Fruit fly (Drosophila melanogaster) whole organism, embryonic: Measurements from ENCODE around the gene beag.

Experiments
- ATbp ChIP-seq: fragments of 200-800 bp; sonication (Bioruptor generic); optimal IDR thresholded peaks from 2 replicates; lab custom pipeline; 2017; ENCODE audit warnings: missing biosample characterization, mild to moderate bottlenecking, missing genetic modification characterization, missing genetic modification reagents
- Abd-B ChIP-seq: fragments of 200-800 bp; sonication (Bioruptor generic); optimal IDR thresholded peaks from 2 replicates; lab custom pipeline; 2018; ENCODE audit warnings: missing biosample characterization, mild to moderate bottlenecking, missing genetic modification characterization, moderate library complexity
- CG12071 ChIP-seq: fragments of 200-800 bp; sonication (Bioruptor generic); optimal IDR thresholded peaks from 3 replicates; lab custom pipeline; 2018; ENCODE audit warnings: missing biosample characterization, mild to moderate bottlenecking, missing genetic modification characterization
- CG12104 ChIP-seq: fragments of 200-800 bp; sonication (Bioruptor generic); optimal IDR thresholded peaks from 3 replicates; lab custom pipeline; 2016; ENCODE audit warnings: missing biosample characterization, missing genetic modification characterization
- CG1233 ChIP-seq: fragments of 200-800 bp; sonication (Bioruptor generic); optimal IDR thresholded peaks from 4 replicates; lab custom pipeline; 2018; ENCODE audit warnings: missing biosample characterization, mild to moderate bottlenecking, missing genetic modification characterization
- CG12659 ChIP-seq: fragments of 200-800 bp; sonication (Bioruptor generic); optimal IDR thresholded peaks from 3 replicates; lab custom pipeline; 2017; ENCODE audit warnings: mild to moderate bottlenecking, missing biosample characterization, missing genetic modification reagents, missing genetic modification characterization
- CG12942 ChIP-seq: fragments of 200-800 bp; sonication (Bioruptor generic); optimal IDR thresholded peaks from 3 replicates; lab custom pipeline; 2016; ENCODE audit warnings: missing biosample characterization, missing genetic modification characterization
- CG13624 ChIP-seq: fragments of 200-800 bp; sonication (Bioruptor generic); optimal IDR thresholded peaks from 2 replicates; lab custom pipeline; 2016; ENCODE audit warnings: missing biosample characterization, missing genetic modification characterization
- CG14710 ChIP-seq: fragments of 200-800 bp; sonication (Bioruptor generic); optimal IDR thresholded peaks from 3 replicates; lab custom pipeline; 2019; ENCODE audit warnings: missing biosample characterization, mild to moderate bottlenecking, missing genetic modification characterization, moderate library complexity
- CG15479 ChIP-seq: fragments of 200-800 bp; sonication (Bioruptor generic); optimal IDR thresholded peaks from 3 replicates; lab custom pipeline; 2019; ENCODE audit warnings: missing biosample characterization, mild to moderate bottlenecking, missing genetic modification characterization, moderate library complexity
- CG16815 ChIP-seq: fragments of 200-800 bp; sonication (Bioruptor generic); optimal IDR thresholded peaks from 3 replicates; lab custom pipeline; 2017; ENCODE audit warnings: missing biosample characterization, mild to moderate bottlenecking, missing genetic modification characterization
- CG17186 ChIP-seq: fragments of 200-800 bp; sonication (Bioruptor generic); optimal IDR thresholded peaks from 3 replicates; lab custom pipeline; 2017; ENCODE audit warnings: missing biosample characterization, missing genetic modification reagents, missing genetic modification characterization
- CG17612 ChIP-seq: fragments of 200-800 bp; sonication (Bioruptor generic); IDR thresholded peaks from 2 replicates; pipeline ENCODE4 v1.3.6; 2022; ENCODE audit warnings: missing biosample characterization, missing genetic modification characterization
- CG2116 ChIP-seq: fragments of 200-800 bp; sonication (Bioruptor generic); optimal IDR thresholded peaks from 3 replicates; lab custom pipeline; 2018; ENCODE audit warnings: missing biosample characterization, mild to moderate bottlenecking, missing genetic modification characterization
- CG2129 ChIP-seq: fragments of 200-800 bp; sonication (Bioruptor generic); IDR thresholded peaks from 2 replicates; pipeline ENCODE4 v1.3.6; 2022; ENCODE audit warnings: missing biosample characterization, missing genetic modification characterization; ENCODE audit not compliant: partially characterized antibody
- CG2889 ChIP-seq: fragments of 200-800 bp; sonication (Bioruptor generic); IDR thresholded peaks from 3 replicates; pipeline ENCODE4 v1.3.6; 2022; ENCODE audit warnings: missing biosample characterization, missing genetic modification characterization
- CG30020 ChIP-seq: fragments of 200-800 bp; optimal IDR thresholded peaks from 2 replicates; lab custom pipeline; 2019; ENCODE audit warnings: missing biosample characterization, mild to moderate bottlenecking, missing genetic modification characterization, moderate library complexity
- CG32532 ChIP-seq: fragments of 200-800 bp; sonication (Bioruptor generic); IDR thresholded peaks from 2 replicates; pipeline ENCODE4 v1.3.6; 2022; ENCODE audit warnings: missing biosample characterization, missing genetic modification characterization
- CG33557 ChIP-seq: fragments of 200-800 bp; sonication (Bioruptor generic); optimal IDR thresholded peaks from 2 replicates; lab custom pipeline; 2019; ENCODE audit warnings: missing biosample characterization, mild to moderate bottlenecking, missing genetic modification characterization, moderate library complexity
- CG34376 ChIP-seq: fragments of 200-800 bp; sonication (Bioruptor generic); optimal IDR thresholded peaks from 2 replicates; lab custom pipeline; 2018; ENCODE audit warnings: missing biosample characterization, mild to moderate bottlenecking, missing genetic modification characterization
- CG8478 ChIP-seq: fragments of >200 bp; optimal IDR thresholded peaks from 2 replicates; lab custom pipeline; 2018
- CG8765 ChIP-seq: fragments of 200-800 bp; sonication (Bioruptor generic); IDR thresholded peaks from 2 replicates; pipeline ENCODE4 v1.3.6; 2022; ENCODE audit warnings: missing biosample characterization, missing genetic modification characterization
- CG9817 ChIP-seq: fragments of 200-800 bp; sonication (Bioruptor generic); optimal IDR thresholded peaks from 2 replicates; lab custom pipeline; 2018; ENCODE audit warnings: missing biosample characterization, mild to moderate bottlenecking, missing genetic modification characterization, moderate library complexity
- CTCF ChIP-seq: fragments of 200-800 bp; sonication (Bioruptor generic); optimal IDR thresholded peaks from 2 replicates; lab custom pipeline; 2017; ENCODE audit warnings: missing biosample characterization, mild to moderate bottlenecking, missing genetic modification characterization, moderate library complexity
- Dp ChIP-seq: fragments of 200-800 bp; sonication (Bioruptor generic); optimal IDR thresholded peaks from 2 replicates; lab custom pipeline; 2018; ENCODE audit warnings: missing biosample characterization, mild to moderate bottlenecking, missing genetic modification characterization, moderate library complexity
- Ets97D ChIP-seq: fragments of 200-800 bp; sonication (Bioruptor generic); optimal IDR thresholded peaks from 3 replicates; lab custom pipeline; 2016; ENCODE audit warnings: missing biosample characterization, missing genetic modification characterization
- Gug ChIP-seq: fragments of 200-800 bp; sonication (Bioruptor generic); IDR thresholded peaks from 4 replicates; pipeline ENCODE4 v1.3.6; 2022; ENCODE audit warnings: missing biosample characterization, missing genetic modification characterization
- HLH54F ChIP-seq: fragments of 200-800 bp; sonication (Bioruptor generic); optimal IDR thresholded peaks from 3 replicates; lab custom pipeline; 2016; ENCODE audit warnings: missing biosample characterization, missing genetic modification characterization
- Hr3 ChIP-seq: fragments of 200-800 bp; sonication (Bioruptor generic); optimal IDR thresholded peaks from 3 replicates; lab custom pipeline; 2016; ENCODE audit warnings: missing biosample characterization, missing genetic modification characterization
- Lhr ChIP-seq: fragments of 200-800 bp; sonication (Bioruptor generic); optimal IDR thresholded peaks from 3 replicates; lab custom pipeline; 2017; ENCODE audit warnings: mild to moderate bottlenecking, missing biosample characterization, missing genetic modification reagents, missing genetic modification characterization
- Myb ChIP-seq: fragments of 200-800 bp; sonication (Bioruptor generic); optimal IDR thresholded peaks from 2 replicates; lab custom pipeline; 2016; ENCODE audit warnings: missing biosample characterization, missing genetic modification characterization
- Nf-YC ChIP-seq: fragments of 200-800 bp; optimal IDR thresholded peaks from 3 replicates; lab custom pipeline; 2019; ENCODE audit warnings: missing biosample characterization, mild to moderate bottlenecking, missing genetic modification characterization, moderate library complexity
- Sin3A ChIP-seq: fragments of >200 bp; optimal IDR thresholded peaks from 2 replicates; lab custom pipeline; 2018
- Taf1 ChIP-seq: fragments of 200-800 bp; sonication (Bioruptor generic); IDR thresholded peaks from 2 replicates; pipeline ENCODE4 v1.3.6; 2022; ENCODE audit warnings: missing biosample characterization, missing genetic modification characterization
- Tbp ChIP-seq: fragments of >200 bp; optimal IDR thresholded peaks from 2 replicates; lab custom pipeline; 2018; ENCODE audit warnings: missing biosample characterization, missing genetic modification characterization
- ash1 ChIP-seq: fragments of 200-800 bp; sonication (Bioruptor generic); optimal IDR thresholded peaks from 2 replicates; lab custom pipeline; 2018; ENCODE audit warnings: missing biosample characterization, mild to moderate bottlenecking, missing genetic modification characterization
- cato ChIP-seq: fragments of 200-800 bp; sonication (Bioruptor generic); optimal IDR thresholded peaks from 2 replicates; lab custom pipeline; 2016; ENCODE audit warnings: missing biosample characterization, missing genetic modification characterization, borderline replicate concordance
- chinmo ChIP-seq: fragments of 200-800 bp; sonication (Bioruptor generic); IDR thresholded peaks from 4 replicates; pipeline ENCODE4 v1.3.6; 2022; ENCODE audit warnings: missing biosample characterization, missing genetic modification characterization; ENCODE audit not compliant: partially characterized antibody
- ems ChIP-seq: fragments of 200-800 bp; sonication (Bioruptor generic); optimal IDR thresholded peaks from 3 replicates; lab custom pipeline; 2016; ENCODE audit warnings: missing biosample characterization, missing genetic modification characterization
- eyg ChIP-seq: fragments of 200-800 bp; sonication (Bioruptor generic); optimal IDR thresholded peaks from 3 replicates; lab custom pipeline; 2016; ENCODE audit warnings: missing biosample characterization, missing genetic modification characterization
- ham ChIP-seq: fragments of 200-800 bp; sonication (Bioruptor generic); IDR thresholded peaks from 2 replicates; pipeline ENCODE4 v1.3.6; 2022; ENCODE audit warnings: missing biosample characterization, missing genetic modification characterization
- hkb ChIP-seq, 2 experiments: fragments of 200-800 bp in 1 of 2; fragments of >200 bp in 1 of 2; sonication (Bioruptor generic) in 1 of 2; IDR thresholded peaks in 1 of 2; optimal IDR thresholded peaks in 1 of 2; 2 replicates each; pipeline versions ENCODE4 v1.3.6 to Lab custom; 2017 to 2022; ENCODE audit warnings: missing biosample characterization in 1 of 2, missing genetic modification characterization in 1 of 2
- nmo ChIP-seq: fragments of 200-800 bp; sonication (Bioruptor generic); optimal IDR thresholded peaks from 2 replicates; lab custom pipeline; 2018; ENCODE audit warnings: missing biosample characterization, mild to moderate bottlenecking, missing genetic modification characterization, moderate library complexity
- oc ChIP-seq: fragments of 200-800 bp; sonication (Bioruptor generic); optimal IDR thresholded peaks from 2 replicates; lab custom pipeline; 2018; ENCODE audit warnings: missing biosample characterization, mild to moderate bottlenecking, missing genetic modification characterization, moderate library complexity
- phol ChIP-seq: fragments of 200-800 bp; sonication (Bioruptor generic); optimal IDR thresholded peaks from 3 replicates; lab custom pipeline; 2018; ENCODE audit warnings: missing biosample characterization, mild to moderate bottlenecking, missing genetic modification characterization, moderate library complexity
- pita ChIP-seq: fragments of 200-800 bp; sonication (Bioruptor generic); optimal IDR thresholded peaks from 2 replicates; lab custom pipeline; 2017; ENCODE audit warnings: missing biosample characterization, mild to moderate bottlenecking, missing genetic modification characterization
- sd ChIP-seq: fragments of 200-800 bp; sonication (Bioruptor generic); optimal IDR thresholded peaks from 3 replicates; lab custom pipeline; 2018; ENCODE audit warnings: missing biosample characterization, mild to moderate bottlenecking, missing genetic modification characterization, moderate library complexity
- sug ChIP-seq: fragments of 200-800 bp; optimal IDR thresholded peaks from 2 replicates; lab custom pipeline; 2019; ENCODE audit warnings: missing biosample characterization, mild to moderate bottlenecking, missing genetic modification characterization, moderate library complexity
- tup ChIP-seq: fragments of 200-800 bp; sonication (Bioruptor generic); optimal IDR thresholded peaks from 2 replicates; lab custom pipeline; 2016; ENCODE audit warnings: missing biosample characterization, mild to moderate bottlenecking, missing genetic modification characterization, moderate library complexity
- wor ChIP-seq: fragments of 200-800 bp; sonication (Bioruptor generic); IDR thresholded peaks from 2 replicates; pipeline ENCODE4 v1.3.6; 2022; ENCODE audit warnings: missing biosample characterization, missing genetic modification characterization
- zen ChIP-seq: fragments of 200-800 bp; sonication (Bioruptor generic); optimal IDR thresholded peaks from 3 replicates; lab custom pipeline; 2018; ENCODE audit warnings: missing biosample characterization, mild to moderate bottlenecking, missing genetic modification characterization, moderate library complexity

Gene beag

DNA sequence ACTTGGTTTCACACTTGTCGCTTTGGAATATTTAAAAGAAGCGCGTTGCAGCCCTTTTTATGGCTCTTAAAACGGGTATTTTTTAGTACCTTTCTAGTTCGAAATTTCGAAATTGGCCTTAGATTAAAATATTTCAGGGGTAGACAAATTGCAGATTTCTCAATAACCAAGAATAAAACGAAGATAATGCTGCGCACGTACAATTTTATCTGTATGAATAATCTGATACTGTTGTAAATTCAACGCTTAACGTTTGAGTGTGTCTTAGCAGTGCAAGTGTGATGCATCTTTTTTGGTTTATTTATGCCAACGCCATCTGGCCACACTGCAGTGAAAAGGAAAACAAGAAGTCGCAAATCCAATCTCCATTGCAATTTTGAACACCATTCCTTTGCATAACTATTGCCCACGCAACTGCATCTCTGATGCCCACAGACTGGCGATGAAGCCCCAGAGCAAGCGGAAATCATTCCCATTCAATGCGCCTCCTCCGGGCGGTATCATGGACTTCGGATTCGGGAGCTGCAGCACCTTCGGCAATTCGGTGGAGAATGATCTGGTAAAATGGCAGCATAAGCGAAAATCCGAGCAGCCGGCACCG is 14.3 kb downstream of the beag start, which contains the start of gene Nmdmc (continued):
- TF ChIP-seq Myb (GFP tag; lab: Kevin White, UChicago) (peak; percentile 71), CG12942 (GFP tag; lab: Kevin White, UChicago) (no peak), CG12659 (GFP tag; lab: Kevin White, UChicago) (peak; percentile 43), sug (tag; lab: Kevin White, UChicago) (peak; percentile 38), CG9817 (tag; lab: Kevin White, UChicago) (no peak), Nf-YC (tag; lab: Kevin White, UChicago) (peak; percentile 36), CG15479 (GFP tag; lab: Kevin White, UChicago) (peak; percentile 8), chinmo (no peak), wor (GFP tag; lab: Robert Waterston, UW) (no peak), CG2129 (no peak), Gug (no peak), CTCF (GFP tag; lab: Kevin White, UChicago) (peak; percentile 18), ham (GFP tag; lab: Robert Waterston, UW) (no peak), CG17612 (GFP tag; lab: Robert Waterston, UW) (no peak), ash1 (GFP tag; lab: Kevin White, UChicago) (no peak), CG34376 (GFP tag; lab: Kevin White, UChicago) (peak; percentile 26), sd (tag; lab: Kevin White, UChicago) (peak; percentile 11), CG33557 (GFP tag; lab: Kevin White, UChicago) (peak; percentile 12), CG30020 (tag; lab: Kevin White, UChicago) (peak; percentile 14), pita (no peak), CG16815 (GFP tag; lab: Kevin White, UChicago) (no peak), Hr3 (GFP tag; lab: Kevin White, UChicago) (no peak), Abd-B (GFP tag; lab: Kevin White, UChicago) (peak; percentile 76), CG8765 (no peak), cato (GFP tag; lab: Kevin White, UChicago) (no peak), CG2889 (GFP tag; lab: Robert Waterston, UW) (no peak), oc (no peak), Tbp (GFP tag; lab: Kevin White, UChicago) (peak; percentile 58), CG12104 (GFP tag; lab: Kevin White, UChicago) (no peak), zen (peak; percentile 8), ATbp (GFP tag; lab: Kevin White, UChicago) (no peak), CG13624 (GFP tag; lab: Kevin White, UChicago) (no peak), HLH54F (GFP tag; lab: Kevin White, UChicago) (no peak), nmo (GFP tag; lab: Kevin White, UChicago) (peak; percentile 51), CG17186 (GFP tag; lab: Kevin White, UChicago) (peak; percentile 13), eyg (GFP tag; lab: Kevin White, UChicago) (no peak), Dp (GFP tag; lab: Kevin White, UChicago) (peak; percentile 91), CG12071 (GFP tag; lab: Kevin White, UChicago) (no peak), tup (GFP tag; lab: Kevin White, UChicago) (no peak), CG14710 (tag; lab: Kevin White, UChicago) (peak; percentile 80), Ets97D (GFP tag; lab: Kevin White, UChicago) (peak; percentile 38), Sin3A (lab: Kevin White, UChicago) (peak; percentile 77), CG32532 (GFP tag; lab: Robert Waterston, UW) (no peak), CG1233 (GFP tag; lab: Kevin White, UChicago) (no peak), ems (GFP tag; lab: Kevin White, UChicago) (no peak), phol (peak; percentile 62), CG8478 (lab: Kevin White, UChicago) (no peak), CG2116 (peak; percentile 57), Taf1 (no peak), Lhr (GFP tag; lab: Kevin White, UChicago) (peak; percentile 60), hkb (optimal IDR thresholded peaks at IDR 0.05; lab: Kevin White, UChicago) (peak; percentile 64), hkb (GFP tag; IDR thresholded peaks at IDR 0.05; lab: Robert Waterston, UW) (no peak)
